Worm (Caenorhabditis elegans): ENCODE results near the gene B0280.9.

Gene B0280.9

DNA sequence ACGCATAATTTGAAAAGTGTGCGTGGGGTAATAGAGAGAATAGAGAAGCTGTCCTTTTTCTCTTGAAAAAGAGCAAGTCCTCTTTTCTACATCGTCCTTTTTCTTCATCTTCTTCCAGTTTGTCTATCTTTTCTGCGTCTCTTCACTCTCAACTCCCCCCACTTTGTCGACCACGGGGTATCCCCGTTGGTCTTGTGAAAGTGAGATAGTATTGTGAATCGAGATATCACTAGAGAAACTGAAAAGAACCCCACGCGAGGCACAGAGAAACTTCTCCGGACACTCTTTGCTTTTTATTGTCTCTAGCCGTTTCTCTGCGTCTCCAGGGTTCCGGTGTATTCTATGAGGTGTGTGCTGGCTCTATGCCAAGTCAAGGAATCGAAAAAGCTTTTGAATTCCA, 32.9 kb upstream of the B0280.9 start:
- TF ChIP-seq nhr-237 (tag; optimal IDR thresholded peaks at IDR 0.05) (peak; percentile 86), hlh-1 (tag; optimal IDR thresholded peaks at IDR 0.05) (peak; percentile 78), nhr-12 (tag; optimal IDR thresholded peaks at IDR 0.05) (no peak), M03D4.4 (tag; optimal IDR thresholded peaks at IDR 0.05) (peak; percentile 13), pha-4 (tag; optimal IDR thresholded peaks at IDR 0.05) (peak; percentile 73), ham-2 (GFP tag; optimal IDR thresholded peaks at IDR 0.05) (peak; percentile 71), unc-120 (tag; optimal IDR thresholded peaks at IDR 0.05; ENCODE audit: poor library complexity, severe bottlenecking) (peak; percentile 95), lsy-2 (tag; optimal IDR thresholded peaks at IDR 0.05) (peak; percentile 72), nhr-76 (tag; optimal IDR thresholded peaks at IDR 0.05) (no peak), cnd-1 (tag; optimal IDR thresholded peaks at IDR 0.05) (no peak), ceh-39 (tag; optimal IDR thresholded peaks at IDR 0.05) (peak; percentile 70), mls-2 (tag; optimal IDR thresholded peaks at IDR 0.05) (peak; percentile 84), ces-1 (GFP tag; optimal IDR thresholded peaks at IDR 0.05) (peak; percentile 80), mep-1 (tag; optimal IDR thresholded peaks at IDR 0.05) (peak; percentile 77), ceh-43 (GFP tag; optimal IDR thresholded peaks at IDR 0.05) (no peak), tbx-8 (GFP tag; optimal IDR thresholded peaks at IDR 0.05) (peak; percentile 1), ztf-11 (tag; optimal IDR thresholded peaks at IDR 0.05) (peak; percentile 65), nhr-2 (tag; optimal IDR thresholded peaks at IDR 0.05) (peak; percentile 52), sptf-1 (tag; optimal IDR thresholded peaks at IDR 0.05) (peak; percentile 76), drap-1 (GFP tag; optimal IDR thresholded peaks at IDR 0.05) (peak; percentile 47), unc-62 (GFP tag; optimal IDR thresholded peaks at IDR 0.05) (peak; percentile 75), snpc-4 (tag; optimal IDR thresholded peaks at IDR 0.05) (no peak), blmp-1 (tag; optimal IDR thresholded peaks at IDR 0.05) (no peak), bed-3 (GFP tag; optimal IDR thresholded peaks at IDR 0.05) (peak; percentile 20)

ce11 chrIII:7154526-7154925, 31.8 kb upstream of the B0280.9 start:
- TF ChIP-seq elt-3 (tag; optimal IDR thresholded peaks at IDR 0.05), result no peak
- TF ChIP-seq ces-1 (GFP tag; optimal IDR thresholded peaks at IDR 0.05), result peak; percentile 13
- no peak for TF ChIP-seq mep-1 (tag; optimal IDR thresholded peaks at IDR 0.05)

DNA sequence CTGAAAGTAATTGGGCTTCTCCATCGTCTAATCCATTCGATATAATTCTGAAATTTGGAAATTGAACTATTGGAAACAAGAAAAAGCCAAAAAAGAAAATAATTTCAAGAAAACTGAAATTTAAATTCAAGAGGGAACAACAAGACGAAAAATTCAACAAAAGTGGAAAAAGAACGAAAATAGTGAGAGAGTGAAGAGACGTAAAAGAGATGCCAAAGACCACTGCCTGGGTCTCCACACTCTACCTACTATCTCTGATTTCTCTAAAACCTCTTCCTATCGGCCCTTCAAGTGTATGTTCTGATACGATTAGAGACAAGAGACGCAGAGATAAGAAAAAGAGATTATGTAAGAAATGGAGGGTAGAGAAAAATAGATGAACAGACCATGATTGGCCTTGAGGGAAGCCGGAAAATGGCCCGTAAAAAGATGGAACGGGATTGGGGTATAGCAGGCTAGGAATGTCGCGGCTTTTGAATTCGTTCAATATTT, 31.1 kb upstream of the B0280.9 start, which contains the start of gene ogt-1:
Gene ogt-1 (minus strand): TSS at position 51 of the 492 bp plus-strand sequence.
- TF ChIP-seq sptf-1 (tag; optimal IDR thresholded peaks at IDR 0.05), result peak; percentile 9
- TF ChIP-seq bed-3 (GFP tag; optimal IDR thresholded peaks at IDR 0.05), result no peak
- TF ChIP-seq lin-13 (tag; optimal IDR thresholded peaks at IDR 0.05), result no peak
- no peak for TF ChIP-seq zip-8 (tag; optimal IDR thresholded peaks at IDR 0.05)
- peak; percentile 76 for TF ChIP-seq unc-62 (GFP tag; optimal IDR thresholded peaks at IDR 0.05)
- TF ChIP-seq pha-4 (tag; optimal IDR thresholded peaks at IDR 0.05), result peak; percentile 57
- peak; percentile 31 for TF ChIP-seq nhr-2 (tag; optimal IDR thresholded peaks at IDR 0.05)
- peak; percentile 42 for TF ChIP-seq ceh-39 (tag; optimal IDR thresholded peaks at IDR 0.05)
- TF ChIP-seq cnd-1 (tag; optimal IDR thresholded peaks at IDR 0.05), result no peak
- no peak for TF ChIP-seq drap-1 (GFP tag; optimal IDR thresholded peaks at IDR 0.05)
- no peak for TF ChIP-seq ceh-43 (GFP tag; optimal IDR thresholded peaks at IDR 0.05)
- TF ChIP-seq unc-39 (tag; optimal IDR thresholded peaks at IDR 0.05), result no peak
- peak; percentile 99 for TF ChIP-seq ces-1 (GFP tag; optimal IDR thresholded peaks at IDR 0.05)
- peak; percentile 87 for TF ChIP-seq nhr-237 (tag; optimal IDR thresholded peaks at IDR 0.05)
- peak; percentile 68 for TF ChIP-seq elt-3 (tag; optimal IDR thresholded peaks at IDR 0.05)
- TF ChIP-seq ceh-83 (GFP tag; optimal IDR thresholded peaks at IDR 0.05), result no peak
- TF ChIP-seq sem-2 (GFP tag; optimal IDR thresholded peaks at IDR 0.05), result no peak
- peak; percentile 80 for TF ChIP-seq ham-2 (GFP tag; optimal IDR thresholded peaks at IDR 0.05)
- TF ChIP-seq snpc-4 (tag; optimal IDR thresholded peaks at IDR 0.05), result no peak
- TF ChIP-seq ztf-11 (tag; optimal IDR thresholded peaks at IDR 0.05), result no peak
- no peak for TF ChIP-seq nhr-28 (tag; optimal IDR thresholded peaks at IDR 0.05)
- TF ChIP-seq mls-2 (tag; optimal IDR thresholded peaks at IDR 0.05), result no peak
- no peak for TF ChIP-seq nhr-12 (tag; optimal IDR thresholded peaks at IDR 0.05)
- TF ChIP-seq hlh-1 (tag; optimal IDR thresholded peaks at IDR 0.05), result peak; percentile 42
- TF ChIP-seq mab-5 (tag; optimal IDR thresholded peaks at IDR 0.05), result no peak
- no peak for TF ChIP-seq nhr-76 (tag; optimal IDR thresholded peaks at IDR 0.05)
- TF ChIP-seq M03D4.4 (tag; optimal IDR thresholded peaks at IDR 0.05), result no peak
- TF ChIP-seq tbx-8 (GFP tag; optimal IDR thresholded peaks at IDR 0.05), result no peak
- TF ChIP-seq unc-120 (tag; optimal IDR thresholded peaks at IDR 0.05; ENCODE audit: poor library complexity, severe bottlenecking), result peak; percentile 69
- peak; percentile 79 for TF ChIP-seq lsy-2 (tag; optimal IDR thresholded peaks at IDR 0.05)
- TF ChIP-seq flh-1 (GFP tag; optimal IDR thresholded peaks at IDR 0.05), result no peak
- no peak for TF ChIP-seq elt-1 (tag; optimal IDR thresholded peaks at IDR 0.05; ENCODE audit: borderline replicate concordance, insufficient read depth)
- TF ChIP-seq blmp-1 (tag; optimal IDR thresholded peaks at IDR 0.05), result no peak
- TF ChIP-seq lin-32 (GFP tag; optimal IDR thresholded peaks at IDR 0.05), result no peak
- no peak for TF ChIP-seq mep-1 (tag; optimal IDR thresholded peaks at IDR 0.05)

Data from whole organism, mixed stage, embryonic.